Worm (Caenorhabditis elegans) whole organism, early embryonic: Measurements from ENCODE around the gene F07E5.7.

Experiments
- ceh-36 ChIP-seq: sonication (generic microtip); optimal IDR thresholded peaks from 2 replicates; lab custom pipeline; 2016; ENCODE audit warnings: missing genetic modification characterization, inconsistent platforms, missing compliant biosample characterization
- hnd-1 ChIP-seq: sonication (generic microtip); optimal IDR thresholded peaks from 2 replicates; lab custom pipeline; 2016; ENCODE audit warnings: missing genetic modification characterization, missing compliant biosample characterization
- tbx-37 ChIP-seq: fragments of 200-800 bp; sonication (Bioruptor generic); conservative IDR thresholded peaks from 2 replicates; pipeline ENCODE4 v1.3.6; 2022; ENCODE audit warnings: missing genetic modification reagents, missing genetic modification characterization, missing compliant biosample characterization

DNA sequence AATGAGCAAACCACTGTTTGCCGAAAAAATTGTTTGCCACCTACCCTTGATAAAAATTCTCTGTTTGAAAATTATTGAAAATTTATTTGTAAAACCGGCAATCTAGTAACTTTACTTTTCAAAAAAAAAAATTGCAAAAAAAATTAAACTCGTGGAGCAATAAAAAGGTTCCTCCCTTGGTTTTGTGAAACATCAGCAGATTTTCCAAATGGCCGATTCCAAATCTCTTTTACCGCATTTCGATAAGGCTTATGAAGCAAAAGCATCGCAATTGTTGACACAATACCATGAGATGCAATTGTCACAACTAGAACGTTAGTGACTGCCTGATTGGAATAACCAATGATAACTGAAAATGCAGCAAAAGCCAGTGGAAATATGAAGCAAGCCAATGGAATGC is 43.2 kb upstream of the F07E5.7 start:
- no peak for TF ChIP-seq hnd-1 (tag; lab: Kevin White, UChicago)
- TF ChIP-seq tbx-37 (GFP tag; lab: Robert Waterston, UW) = no peak
- no peak for TF ChIP-seq ceh-36 (tag; lab: Kevin White, UChicago)
